Worm (Caenorhabditis elegans): ENCODE measurements around the gene ZK721.3.

Gene ZK721.3

ce11 chrX:8796699-8797282, 12.5 kb downstream of the ZK721.3 start, which contains the start of gene R04E5.7 (continued):
- TF ChIP-seq lin-38 (GFP tag; IDR thresholded peaks at IDR 0.05) (peak; percentile 62), pha-4 (GFP tag; IDR thresholded peaks at IDR 0.05) (peak; percentile 52; the same call in 1 of the 2 replicates), pha-4 (tag; optimal IDR thresholded peaks at IDR 0.05) (no peak), lir-3 (tag; optimal IDR thresholded peaks at IDR 0.05) (no peak), nhr-28 (tag; optimal IDR thresholded peaks at IDR 0.05) (no peak), nhr-11 (tag; optimal IDR thresholded peaks at IDR 0.05) (no peak), skn-1 (tag; optimal IDR thresholded peaks at IDR 0.05) (no peak), duxl-1 (tag; optimal IDR thresholded peaks at IDR 0.05; ENCODE audit: poor library complexity) (no peak), mxl-3 (GFP tag; optimal IDR thresholded peaks at IDR 0.05) (peak; percentile 34), nhr-102 (tag; optimal IDR thresholded peaks at IDR 0.05) (peak; percentile 22), hlh-30 (tag; optimal IDR thresholded peaks at IDR 0.05; ENCODE audit: insufficient read depth) (peak; percentile 65), ceh-44 (GFP tag; IDR thresholded peaks at IDR 0.05) (peak; percentile 83), egl-27 (tag; optimal IDR thresholded peaks at IDR 0.05) (no peak), ztf-7 (tag; optimal IDR thresholded peaks at IDR 0.05) (no peak), dmd-6 (GFP tag; IDR thresholded peaks at IDR 0.05) (peak; percentile 57), Y5F2A.4 (GFP tag; optimal IDR thresholded peaks at IDR 0.05) (no peak), rbr-2 (tag; optimal IDR thresholded peaks at IDR 0.05) (peak; percentile 54), unc-62 (GFP tag; optimal IDR thresholded peaks at IDR 0.05 in 1 of 2) (peak in 1 of 2 experiments; percentile 91), unc-62 (tag; optimal IDR thresholded peaks at IDR 0.05) (no peak), lin-1 (GFP tag; IDR thresholded peaks at IDR 0.05) (0 out of 2 replicates have a peak, but pooled peaks have one; percentile 27), daf-19 (GFP tag; conservative IDR thresholded peaks at IDR 0.05) (0 out of 2 replicates have a peak, but pooled peaks have one; percentile 16), ctbp-1 (GFP tag; IDR thresholded peaks at IDR 0.05) (peak; percentile 52; the same call in 1 of the 2 replicates), daf-16 (GFP tag; optimal IDR thresholded peaks at IDR 0.05) (no peak), daf-16 (tag; optimal IDR thresholded peaks at IDR 0.05) (peak; percentile 66), mep-1 (tag; optimal IDR thresholded peaks at IDR 0.05) (peak; percentile 57), daf-8 (GFP tag; IDR thresholded peaks at IDR 0.05) (no peak), cey-2 (tag; optimal IDR thresholded peaks at IDR 0.05; ENCODE audit: borderline replicate concordance, insufficient read depth) (no peak)

ce11 chrX:8797653-8798052, 13.3 kb downstream of the ZK721.3 start:
- TF ChIP-seq ceh-62 (tag; optimal IDR thresholded peaks at IDR 0.05) (no peak), ctbp-1 (GFP tag; IDR thresholded peaks at IDR 0.05) (no peak), unc-62 (GFP tag; optimal IDR thresholded peaks at IDR 0.05 in 1 of 2) (peak in 1 of 2 experiments; percentile 95), unc-62 (tag; optimal IDR thresholded peaks at IDR 0.05) (no peak), lin-29 (GFP tag; IDR thresholded peaks at IDR 0.05) (no peak)

ce11 chrX:8799925-8800324, 15.6 kb downstream of the ZK721.3 start:
- TF ChIP-seq unc-62 (GFP tag; optimal IDR thresholded peaks at IDR 0.05 in 1 of 2) (peak in 1 of 2 experiments; percentile 50), unc-62 (tag; optimal IDR thresholded peaks at IDR 0.05) (no peak), zfp-3 (GFP tag; conservative IDR thresholded peaks at IDR 0.05) (no peak)

ce11 chrX:8800355-8800754, 16.0 kb downstream of the ZK721.3 start:
- no peak for TF ChIP-seq arid-1 (GFP tag; conservative IDR thresholded peaks at IDR 0.05)
- no peak for TF ChIP-seq fos-1 (tag; optimal IDR thresholded peaks at IDR 0.05)
- TF ChIP-seq ama-1 (optimal IDR thresholded peaks at IDR 0.05): no peak
- TF ChIP-seq ztf-11 (tag; optimal IDR thresholded peaks at IDR 0.05): no peak
- TF ChIP-seq aha-1 (tag): peak; percentile 91
- no peak for TF ChIP-seq lir-3 (tag; optimal IDR thresholded peaks at IDR 0.05)

All from whole organism, L4 larva.